Fruit fly (Drosophila melanogaster) whole organism, embryonic: ENCODE results near the gene htk.

Experiments used
- B-H2 ChIP-seq: fragments of 200-800 bp; sonication (Bioruptor generic); optimal IDR thresholded peaks from 2 replicates; lab custom pipeline; 2018; ENCODE audit warnings: missing biosample characterization, mild to moderate bottlenecking, missing genetic modification characterization
- Blimp-1 ChIP-seq: fragments of 200-800 bp; sonication (Bioruptor generic); optimal IDR thresholded peaks from 3 replicates; lab custom pipeline; 2018; ENCODE audit warnings: missing biosample characterization, missing genetic modification characterization, mild to moderate bottlenecking, moderate library complexity, missing genetic modification reagents
- CG10431 ChIP-seq: fragments of 200-800 bp; sonication (Bioruptor generic); optimal IDR thresholded peaks from 3 replicates; lab custom pipeline; 2018; ENCODE audit warnings: missing biosample characterization, mild to moderate bottlenecking, missing genetic modification characterization
- CG10979 ChIP-seq: fragments of 200-800 bp; sonication (Bioruptor generic); optimal IDR thresholded peaks from 2 replicates; lab custom pipeline; 2018; ENCODE audit warnings: missing biosample characterization, mild to moderate bottlenecking, missing genetic modification characterization, moderate library complexity
- CG11696 ChIP-seq: fragments of 200-800 bp; sonication (Bioruptor generic); IDR thresholded peaks from 2 replicates; pipeline ENCODE4 v1.3.6; 2022; ENCODE audit warnings: missing biosample characterization, missing genetic modification characterization
- CG12299 ChIP-seq: fragments of 200-800 bp; sonication (Bioruptor generic); optimal IDR thresholded peaks from 2 replicates; lab custom pipeline; 2018; ENCODE audit warnings: missing biosample characterization, mild to moderate bottlenecking, missing genetic modification characterization
- CG14860 ChIP-seq: fragments of 200-800 bp; sonication (Bioruptor generic); IDR thresholded peaks from 3 replicates; pipeline ENCODE4 v1.3.6; 2022; ENCODE audit warnings: missing biosample characterization, missing genetic modification characterization; ENCODE audit not compliant: partially characterized antibody
- CG14965 ChIP-seq: fragments of 200-800 bp; sonication (Bioruptor generic); optimal IDR thresholded peaks from 2 replicates; lab custom pipeline; 2016; ENCODE audit warnings: missing biosample characterization, missing genetic modification characterization, borderline replicate concordance
- CG17385 ChIP-seq: fragments of 200-800 bp; sonication (Bioruptor generic); optimal IDR thresholded peaks from 3 replicates; lab custom pipeline; 2018; ENCODE audit warnings: missing biosample characterization, mild to moderate bottlenecking, missing genetic modification characterization
- CG1792 ChIP-seq: fragments of 200-800 bp; sonication (Bioruptor generic); optimal IDR thresholded peaks from 2 replicates; lab custom pipeline; 2016; ENCODE audit warnings: missing biosample characterization, missing genetic modification characterization
- CG18476 ChIP-seq: fragments of 200-800 bp; sonication (Bioruptor generic); optimal IDR thresholded peaks from 2 replicates; lab custom pipeline; 2016; ENCODE audit warnings: missing biosample characterization, mild to moderate bottlenecking, missing genetic modification characterization
- CG2712 ChIP-seq: fragments of 200-800 bp; optimal IDR thresholded peaks from 3 replicates; lab custom pipeline; 2019; ENCODE audit warnings: missing biosample characterization, mild to moderate bottlenecking, missing genetic modification characterization, moderate library complexity
- CG2875 ChIP-seq: fragments of 200-800 bp; sonication (Bioruptor generic); optimal IDR thresholded peaks from 2 replicates; lab custom pipeline; 2017; ENCODE audit warnings: missing biosample characterization, mild to moderate bottlenecking, missing genetic modification characterization, missing genetic modification reagents
- CG32772 ChIP-seq: fragments of 200-800 bp; sonication (Bioruptor generic); IDR thresholded peaks from 2 replicates; pipeline ENCODE4 v1.3.6; 2022; ENCODE audit warnings: missing biosample characterization, missing genetic modification characterization
- CG7372 ChIP-seq: fragments of 200-800 bp; sonication (Bioruptor generic); IDR thresholded peaks from 2 replicates; pipeline ENCODE4 v1.3.6; 2022; ENCODE audit warnings: missing biosample characterization, missing genetic modification characterization
- CG9797 ChIP-seq: fragments of 200-800 bp; sonication (Bioruptor generic); optimal IDR thresholded peaks from 3 replicates; lab custom pipeline; 2018; ENCODE audit warnings: missing biosample characterization, mild to moderate bottlenecking, missing genetic modification characterization
- D19A ChIP-seq: fragments of 200-800 bp; optimal IDR thresholded peaks from 3 replicates; lab custom pipeline; 2019; ENCODE audit warnings: missing biosample characterization, mild to moderate bottlenecking, missing genetic modification characterization, moderate library complexity
- Fer1 ChIP-seq: fragments of 200-800 bp; sonication (Bioruptor generic); optimal IDR thresholded peaks from 2 replicates; lab custom pipeline; 2017; ENCODE audit warnings: missing biosample characterization, mild to moderate bottlenecking, missing genetic modification characterization
- Max ChIP-seq: fragments of 200-800 bp; sonication (Bioruptor generic); optimal IDR thresholded peaks from 2 replicates; lab custom pipeline; 2016; ENCODE audit warnings: missing biosample characterization, mild to moderate bottlenecking, missing genetic modification characterization
- Med ChIP-seq: fragments of 200-800 bp; sonication (Bioruptor generic); peaks from one replicate; lab custom pipeline; 2016; ENCODE audit warnings: missing biosample characterization, missing genetic modification characterization, mild to moderate bottlenecking, inconsistent platforms, moderate library complexity
- Meics ChIP-seq: fragments of 200-800 bp; sonication (Bioruptor generic); optimal IDR thresholded peaks from 2 replicates; lab custom pipeline; 2017; ENCODE audit warnings: missing biosample characterization, mild to moderate bottlenecking, missing genetic modification characterization
- Neu2 ChIP-seq: fragments of 200-800 bp; sonication (Bioruptor generic); optimal IDR thresholded peaks from 3 replicates; lab custom pipeline; 2016; ENCODE audit warnings: missing biosample characterization, missing genetic modification characterization, borderline replicate concordance
- Opbp ChIP-seq: fragments of 200-800 bp; sonication (Bioruptor generic); IDR thresholded peaks from 3 replicates; pipeline ENCODE4 v1.3.6; 2022; ENCODE audit warnings: missing biosample characterization, missing genetic modification characterization; ENCODE audit not compliant: partially characterized antibody
- Ssrp ChIP-seq: fragments of 200-800 bp; sonication (Bioruptor generic); optimal IDR thresholded peaks from 2 replicates; lab custom pipeline; 2018; ENCODE audit warnings: missing biosample characterization, mild to moderate bottlenecking, missing genetic modification characterization, moderate library complexity
- Vsx1 ChIP-seq: fragments of 200-800 bp; sonication (Bioruptor generic); optimal IDR thresholded peaks from 2 replicates; lab custom pipeline; 2017; ENCODE audit warnings: missing biosample characterization, mild to moderate bottlenecking, missing genetic modification characterization, missing genetic modification reagents
- dysf ChIP-seq: fragments of 200-800 bp; sonication (Bioruptor generic); IDR thresholded peaks from 3 replicates; pipeline ENCODE4 v1.3.6; 2022; ENCODE audit warnings: missing biosample characterization, missing genetic modification characterization
- ewg ChIP-seq: fragments of 200-800 bp; sonication (Bioruptor generic); optimal IDR thresholded peaks from 3 replicates; lab custom pipeline; 2017; ENCODE audit warnings: mild to moderate bottlenecking, missing biosample characterization, missing genetic modification reagents, missing genetic modification characterization
- fd102C ChIP-seq: fragments of 200-800 bp; sonication (Bioruptor generic); optimal IDR thresholded peaks from 2 replicates; lab custom pipeline; 2018; ENCODE audit warnings: missing biosample characterization, mild to moderate bottlenecking, missing genetic modification characterization, moderate library complexity
- gem ChIP-seq: fragments of 200-800 bp; sonication (Bioruptor generic); optimal IDR thresholded peaks from 2 replicates; lab custom pipeline; 2019; ENCODE audit warnings: missing biosample characterization, mild to moderate bottlenecking, missing genetic modification characterization, moderate library complexity
- gfzf ChIP-seq: fragments of 200-800 bp; sonication (Bioruptor generic); optimal IDR thresholded peaks from 2 replicates; lab custom pipeline; 2016; ENCODE audit warnings: missing biosample characterization, mild to moderate bottlenecking, missing genetic modification characterization, moderate library complexity
- grau ChIP-seq: fragments of 200-800 bp; optimal IDR thresholded peaks from 3 replicates; lab custom pipeline; 2019; ENCODE audit warnings: missing biosample characterization, mild to moderate bottlenecking, missing genetic modification characterization, moderate library complexity
- grn ChIP-seq: fragments of 200-800 bp; sonication (Bioruptor generic); optimal IDR thresholded peaks from 3 replicates; lab custom pipeline; 2017; ENCODE audit warnings: missing biosample characterization, missing genetic modification characterization
- inv ChIP-seq: fragments of 200-800 bp; sonication (Bioruptor generic); IDR thresholded peaks from 2 replicates; pipeline ENCODE4 v1.3.6; 2022; ENCODE audit warnings: missing biosample characterization, missing genetic modification characterization; ENCODE audit not compliant: partially characterized antibody
- jigr1 ChIP-seq: fragments of 200-800 bp; sonication (Bioruptor generic); IDR thresholded peaks from 3 replicates; pipeline ENCODE4 v1.3.6; 2022; ENCODE audit warnings: missing biosample characterization, missing genetic modification characterization
- knrl ChIP-seq: fragments of 200-800 bp; sonication (Bioruptor generic); IDR thresholded peaks from 3 replicates; pipeline ENCODE4 v1.3.6; 2022; ENCODE audit warnings: missing biosample characterization, missing genetic modification characterization; ENCODE audit not compliant: partially characterized antibody
- luna ChIP-seq: fragments of 200-800 bp; sonication (Bioruptor generic); optimal IDR thresholded peaks from 2 replicates; lab custom pipeline; 2016; ENCODE audit warnings: missing biosample characterization, missing genetic modification characterization
- prd ChIP-seq, 3 experiments: fragments of >200 bp in 2 of 3; fragments of 200-800 bp in 1 of 3; sonication (Bioruptor generic) in 1 of 3; optimal IDR thresholded peaks in 2 of 3; IDR thresholded peaks in 1 of 3; 2 replicates in 2 of 3; 3 replicates in 1 of 3; pipeline versions ENCODE4 v1.3.6 to Lab custom; 2017 to 2022; ENCODE audit warnings: missing biosample characterization in 1 of 3, missing genetic modification characterization in 1 of 3
- row ChIP-seq: fragments of 200-800 bp; sonication (Bioruptor generic); IDR thresholded peaks from 3 replicates; pipeline ENCODE4 v1.3.6; 2022; ENCODE audit warnings: missing biosample characterization, missing genetic modification characterization
- sens ChIP-seq: fragments of 200-800 bp; sonication (Bioruptor generic); peaks from one replicate; lab custom pipeline; 2016; ENCODE audit warnings: missing biosample characterization, missing genetic modification characterization
- sim ChIP-seq: fragments of 200-800 bp; sonication (Bioruptor generic); IDR thresholded peaks from 2 replicates; pipeline ENCODE4 v1.3.6; 2022; ENCODE audit warnings: missing biosample characterization, missing genetic modification characterization
- vvl ChIP-seq: fragments of 200-800 bp; sonication (Bioruptor generic); IDR thresholded peaks from 2 replicates; pipeline ENCODE4 v1.3.6; 2022; ENCODE audit warnings: missing biosample characterization, missing genetic modification characterization
- zf30C ChIP-seq: fragments of 200-800 bp; sonication (Bioruptor generic); optimal IDR thresholded peaks from 3 replicates; lab custom pipeline; 2018; ENCODE audit warnings: missing biosample characterization, mild to moderate bottlenecking, missing genetic modification characterization
- zfh1 ChIP-seq: fragments of 200-800 bp; sonication (Bioruptor generic); IDR thresholded peaks from 3 replicates; pipeline ENCODE4 v1.3.6; 2022; ENCODE audit warnings: missing biosample characterization, missing genetic modification characterization

htk gene

DNA sequence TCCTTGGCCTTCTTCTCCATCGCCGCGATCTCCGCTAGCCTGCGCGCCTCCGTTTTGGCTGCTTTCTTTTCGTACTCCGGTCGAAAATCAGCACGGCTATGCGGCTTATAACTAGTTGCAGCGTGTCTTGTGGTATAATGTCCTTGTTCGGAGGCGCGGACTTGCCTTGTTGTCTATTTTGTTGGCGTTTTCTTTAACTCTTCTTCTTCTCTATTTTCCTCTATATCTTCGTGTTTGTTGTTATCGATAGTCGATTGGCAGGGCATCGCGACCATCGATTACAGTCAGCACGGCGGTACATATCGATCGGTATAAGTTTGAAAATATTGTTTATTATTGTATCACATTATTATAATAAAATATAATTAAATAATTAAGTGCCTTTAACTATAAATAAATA, 50.0 kb downstream of the htk start, which contains the start of gene Flacc (continued):
- no peak for TF ChIP-seq jigr1 (GFP tag; lab: Robert Waterston, UW)
- TF ChIP-seq CG32772, result no peak
- TF ChIP-seq Ssrp (tag; lab: Kevin White, UChicago), result no peak
- no peak for TF ChIP-seq CG9797 (GFP tag; lab: Kevin White, UChicago)
- TF ChIP-seq CG10431 (GFP tag; lab: Kevin White, UChicago), result no peak
- TF ChIP-seq Opbp, result peak; percentile 82; the same call in 2 of the 3 replicates
- TF ChIP-seq CG1792 (GFP tag; lab: Kevin White, UChicago), result no peak
- peak; percentile 77 for TF ChIP-seq knrl
- TF ChIP-seq gfzf (GFP tag; lab: Kevin White, UChicago), result no peak
- no peak for TF ChIP-seq zfh1 (GFP tag; lab: Robert Waterston, UW)
- peak; percentile 74 for TF ChIP-seq inv (GFP tag; lab: Robert Waterston, UW)
- no peak for TF ChIP-seq CG18476
- no peak for TF ChIP-seq sim
- no peak for TF ChIP-seq Neu2
- TF ChIP-seq ewg (GFP tag; lab: Kevin White, UChicago), result no peak
- no peak for TF ChIP-seq CG2875 (GFP tag; lab: Kevin White, UChicago)
- no peak for TF ChIP-seq CG14965
- no peak for TF ChIP-seq CG11696 (GFP tag; lab: Robert Waterston, UW)
- no peak for TF ChIP-seq luna (GFP tag; lab: Kevin White, UChicago)

DNA sequence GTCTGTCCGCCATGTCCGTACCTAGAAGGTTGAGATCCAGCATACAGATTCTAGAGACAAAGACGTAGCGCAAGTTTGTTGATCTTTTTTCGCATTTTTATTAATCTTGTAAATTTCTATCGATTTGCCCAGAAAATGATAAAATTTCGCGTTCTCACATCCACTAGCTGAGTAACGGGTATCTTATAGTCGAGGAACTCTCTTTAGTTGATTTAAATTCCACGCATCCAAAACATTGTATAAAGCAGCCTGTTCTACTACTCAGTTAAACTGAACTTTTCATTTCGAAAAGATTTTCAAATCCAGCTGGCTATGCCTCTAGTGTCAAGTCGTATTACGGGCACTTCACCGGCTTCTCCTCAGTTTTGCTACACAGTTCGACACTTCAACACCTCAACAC, 50.7 kb downstream of the htk start, which contains the start of gene SdhBL:
Gene SdhBL, plus strand, starts transcription at position 301 of the 400 bp plus-strand sequence.
- TF ChIP-seq Fer1 (GFP tag; lab: Kevin White, UChicago), result no peak
- peak; percentile 22; the same call in 1 of the 3 replicates for TF ChIP-seq CG14860 (GFP tag; lab: Robert Waterston, UW)

DNA sequence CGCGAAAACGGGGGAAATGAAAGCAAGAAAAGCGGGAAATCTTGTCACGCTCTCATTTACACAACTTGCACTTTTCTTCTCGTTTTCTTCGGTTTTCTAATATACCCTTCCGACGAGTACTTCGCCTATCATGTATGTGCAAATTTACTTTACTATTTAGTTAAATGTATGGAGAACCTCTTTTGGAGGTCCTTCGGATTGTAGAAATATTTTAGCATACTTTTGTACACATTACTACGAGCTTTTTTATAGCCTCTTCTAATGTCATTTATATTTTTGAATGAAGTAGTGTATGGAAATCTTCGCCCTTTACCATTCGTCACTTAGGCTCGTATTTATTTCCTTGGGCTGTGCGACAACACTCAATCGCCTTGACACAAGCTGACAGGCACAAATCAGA, 53.8 kb downstream of the htk start:
- no peak for TF ChIP-seq inv (GFP tag; lab: Robert Waterston, UW)
- TF ChIP-seq row (GFP tag; lab: Robert Waterston, UW), result 0 out of 3 replicates have a peak, but pooled peaks have one; percentile 9
- peak; percentile 91 for TF ChIP-seq D19A (tag; lab: Kevin White, UChicago)

DNA sequence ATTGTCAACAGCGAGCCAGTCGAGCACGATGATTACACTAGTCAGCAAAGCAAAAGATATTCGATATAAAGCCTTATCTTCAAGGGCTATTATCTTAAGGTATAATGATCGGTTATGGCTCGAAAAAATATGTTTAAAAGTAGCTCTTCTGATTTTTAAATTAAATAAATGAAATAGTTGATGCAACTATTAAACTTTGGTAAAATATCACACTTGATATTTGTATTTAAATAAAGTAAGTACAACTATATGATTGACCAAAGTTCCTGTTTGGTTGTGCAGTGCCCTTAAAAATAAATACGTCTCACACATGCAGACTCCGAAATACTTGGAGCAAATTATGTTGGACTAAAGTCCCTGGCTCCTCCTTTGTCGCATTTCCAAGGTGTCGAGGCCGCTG, 54.4 kb downstream of the htk start:
- TF ChIP-seq Blimp-1 (GFP tag; lab: Kevin White, UChicago) (peak; percentile 5), CG7372 (GFP tag; lab: Robert Waterston, UW) (no peak), CG10979 (peak; percentile 17), gem (peak; percentile 16), CG12299 (no peak), grau (peak; percentile 6), sens (peak; percentile 52), zf30C (GFP tag; lab: Kevin White, UChicago) (no peak), CG2712 (tag; lab: Kevin White, UChicago) (peak; percentile 15), Med (GFP tag; lab: Kevin White, UChicago) (peak; percentile 2)

DNA sequence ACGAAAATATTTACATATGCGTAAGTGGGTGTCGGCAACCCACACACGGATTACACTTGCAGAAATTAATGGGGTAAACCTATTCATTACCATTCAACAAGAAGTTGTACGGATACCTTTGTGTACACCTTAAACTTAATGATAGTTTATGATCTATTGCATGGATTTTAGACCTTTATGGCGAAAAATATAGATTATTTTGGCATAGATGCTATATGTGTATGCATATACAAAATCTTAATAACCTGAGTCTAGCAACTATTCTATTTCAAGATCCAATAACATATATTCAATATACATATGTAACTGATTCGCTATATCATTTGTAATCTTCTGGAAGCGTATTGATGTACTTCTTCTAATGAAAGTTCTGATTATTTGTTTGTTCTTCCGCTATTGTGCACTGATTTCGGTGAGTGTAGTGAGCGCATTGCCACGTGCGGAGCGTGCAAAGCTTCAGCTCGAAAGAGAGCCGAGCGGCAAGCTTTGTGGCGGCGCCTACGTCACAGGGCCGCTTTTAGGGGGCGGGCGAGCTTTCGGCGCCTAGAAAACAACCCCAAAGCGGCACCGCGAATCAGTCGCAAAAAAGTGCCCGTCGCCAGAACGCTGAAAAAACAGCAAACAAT, 56.5 kb downstream of the htk start, which contains the start of gene CG7378:
Gene CG7378, plus strand, starts transcription at position 576 of the 626 bp plus-strand sequence.
- TF ChIP-seq dysf (GFP tag; lab: Robert Waterston, UW), result peak; percentile 57; the same call in 1 of the 3 replicates
- TF ChIP-seq Max (GFP tag; lab: Kevin White, UChicago), result peak; percentile 45
- TF ChIP-seq prd (optimal IDR thresholded peaks at IDR 0.05; lab: Kevin White, UChicago), result no peak
- no peak for TF ChIP-seq prd (GFP tag; IDR thresholded peaks at IDR 0.05; lab: Robert Waterston, UW)
- peak; percentile 75 for TF ChIP-seq Meics
- TF ChIP-seq vvl, result peak; percentile 53; the same call in 1 of the 2 replicates
- TF ChIP-seq grn (GFP tag; lab: Kevin White, UChicago), result no peak
- TF ChIP-seq B-H2 (GFP tag; lab: Kevin White, UChicago), result peak; percentile 20
- no peak for TF ChIP-seq fd102C (GFP tag; lab: Kevin White, UChicago)
- TF ChIP-seq CG17385, result peak; percentile 8
- peak; percentile 10 for TF ChIP-seq Fer1 (GFP tag; lab: Kevin White, UChicago)
- TF ChIP-seq Vsx1 (GFP tag; lab: Kevin White, UChicago), result no peak
- peak; percentile 48; the same call in 2 of the 3 replicates for TF ChIP-seq row (GFP tag; lab: Robert Waterston, UW)
